Worm (Caenorhabditis elegans): ENCODE measurements around the gene hmp-1.

Gene hmp-1

ce11 chrV:11799252-11799822 lies 46.3 kb upstream of the hmp-1 start:
- TF ChIP-seq ztf-11 (tag; optimal IDR thresholded peaks at IDR 0.05) (no peak), rnt-1 (tag; optimal IDR thresholded peaks at IDR 0.05) (no peak), unc-130 (tag; optimal IDR thresholded peaks at IDR 0.05) (peak; percentile 49), nhr-237 (tag; optimal IDR thresholded peaks at IDR 0.05) (no peak), nhr-47 (tag; optimal IDR thresholded peaks at IDR 0.05) (peak; percentile 76), ceh-82 (tag; optimal IDR thresholded peaks at IDR 0.05) (no peak), mef-2 (tag; optimal IDR thresholded peaks at IDR 0.05) (no peak), nhr-76 (tag; optimal IDR thresholded peaks at IDR 0.05) (no peak), fkh-8 (tag; optimal IDR thresholded peaks at IDR 0.05) (no peak), irx-1 (tag; optimal IDR thresholded peaks at IDR 0.05) (peak; percentile 38), nhr-19 (GFP tag; conservative IDR thresholded peaks at IDR 0.05) (peak; percentile 82), fos-1 (tag; optimal IDR thresholded peaks at IDR 0.05) (no peak), ceh-63 (GFP tag; optimal IDR thresholded peaks at IDR 0.05) (no peak), nhr-28 (tag; optimal IDR thresholded peaks at IDR 0.05) (no peak), hlh-17 (GFP tag; optimal IDR thresholded peaks at IDR 0.05; ENCODE audit: borderline replicate concordance) (no peak), unc-30 (tag; optimal IDR thresholded peaks at IDR 0.05) (no peak), lsy-2 (tag; optimal IDR thresholded peaks at IDR 0.05) (peak; percentile 21 to 53), nhr-84 (tag; optimal IDR thresholded peaks at IDR 0.05) (no peak), C16A3.4 (tag; optimal IDR thresholded peaks at IDR 0.05) (peak; percentile 46), egl-13 (tag; optimal IDR thresholded peaks at IDR 0.05) (no peak), mdl-1 (tag; optimal IDR thresholded peaks at IDR 0.05) (peak in 1 of 2 experiments; percentile 96), pag-3 (tag; optimal IDR thresholded peaks at IDR 0.05; ENCODE audit: borderline replicate concordance, insufficient read depth) (no peak), egl-27 (tag; optimal IDR thresholded peaks at IDR 0.05) (peak in 1 of 2 experiments; percentile 36), ets-5 (GFP tag; IDR thresholded peaks at IDR 0.05) (no peak), lin-15B (tag; optimal IDR thresholded peaks at IDR 0.05) (no peak), ceh-90 (tag; optimal IDR thresholded peaks at IDR 0.05) (no peak), snpc-4 (tag; optimal IDR thresholded peaks at IDR 0.05) (no peak), alr-1 (tag; optimal IDR thresholded peaks at IDR 0.05; ENCODE audit: borderline replicate concordance) (no peak), ceh-8 (GFP tag; optimal IDR thresholded peaks at IDR 0.05) (no peak), lin-13 (GFP tag; optimal IDR thresholded peaks at IDR 0.05) (peak; percentile 41), mab-9 (GFP tag; IDR thresholded peaks at IDR 0.05) (peak; percentile 58; the same call in 1 of the 2 replicates), nhr-77 (tag; optimal IDR thresholded peaks at IDR 0.05) (no peak), zip-4 (GFP tag; optimal IDR thresholded peaks at IDR 0.05) (no peak), tbx-2 (tag; optimal IDR thresholded peaks at IDR 0.05) (peak; percentile 78), nhr-71 (tag; optimal IDR thresholded peaks at IDR 0.05) (peak; percentile 93), dpl-1 (GFP tag; optimal IDR thresholded peaks at IDR 0.05) (no peak), hlh-4 (tag; optimal IDR thresholded peaks at IDR 0.05) (no peak), fkh-4 (tag; optimal IDR thresholded peaks at IDR 0.05; ENCODE audit: borderline replicate concordance) (no peak), blmp-1 (tag; optimal IDR thresholded peaks at IDR 0.05) (peak; percentile 80), dsc-1 (tag; optimal IDR thresholded peaks at IDR 0.05) (no peak), jun-1 (tag; optimal IDR thresholded peaks at IDR 0.05) (peak; percentile 24), ama-1 (optimal IDR thresholded peaks at IDR 0.05) (no peak), lir-3 (tag; optimal IDR thresholded peaks at IDR 0.05; ENCODE audit: poor library complexity) (peak; percentile 41), ztf-4 (tag; optimal IDR thresholded peaks at IDR 0.05) (no peak), pqm-1 (tag; optimal IDR thresholded peaks at IDR 0.05) (no peak), unc-62 (GFP tag; optimal IDR thresholded peaks at IDR 0.05) (no peak), lin-35 (GFP tag; optimal IDR thresholded peaks at IDR 0.05) (peak in 1 of 2 experiments; percentile 71), snu-23 (GFP tag; optimal IDR thresholded peaks at IDR 0.05) (peak; percentile 76), skn-1 (tag; optimal IDR thresholded peaks at IDR 0.05) (no peak), unc-98 (GFP tag; IDR thresholded peaks at IDR 0.05) (no peak), mep-1 (tag; optimal IDR thresholded peaks at IDR 0.05) (no peak), lin-39 (tag; optimal IDR thresholded peaks at IDR 0.05) (no peak), aly-2 (tag; optimal IDR thresholded peaks at IDR 0.05) (no peak)

All from whole organism, L1 larva.